Fruit fly (Drosophila melanogaster) whole organism, embryonic: ENCODE measurements around the gene ohgt.

Experiments
- Adf1 ChIP-seq: fragments of 200-800 bp; sonication (Bioruptor generic); IDR thresholded peaks from 2 replicates; pipeline ENCODE4 v1.3.6; 2022; ENCODE audit warnings: missing biosample characterization, missing genetic modification characterization
- Atf3 ChIP-seq: fragments of 200-800 bp; sonication (Bioruptor generic); optimal IDR thresholded peaks from 3 replicates; lab custom pipeline; 2016; ENCODE audit warnings: missing biosample characterization, missing genetic modification characterization
- BEAF-32 ChIP-seq: fragments of 200-800 bp; sonication (Bioruptor generic); optimal IDR thresholded peaks from 3 replicates; lab custom pipeline; 2017; ENCODE audit warnings: missing biosample characterization, missing genetic modification characterization, mild to moderate bottlenecking, moderate library complexity, missing genetic modification reagents
- CG10321 ChIP-seq: fragments of 200-800 bp; sonication (Bioruptor generic); IDR thresholded peaks from 2 replicates; pipeline ENCODE4 v1.3.6; 2022; ENCODE audit warnings: missing biosample characterization, missing genetic modification characterization
- CG10431 ChIP-seq: fragments of 200-800 bp; sonication (Bioruptor generic); optimal IDR thresholded peaks from 3 replicates; lab custom pipeline; 2018; ENCODE audit warnings: missing biosample characterization, mild to moderate bottlenecking, missing genetic modification characterization
- CG10565 ChIP-seq: fragments of 200-800 bp; sonication (Bioruptor generic); optimal IDR thresholded peaks from 3 replicates; lab custom pipeline; 2016; ENCODE audit warnings: missing biosample characterization, mild to moderate bottlenecking, missing genetic modification characterization
- CG11398 ChIP-seq: fragments of 200-800 bp; sonication (Bioruptor generic); optimal IDR thresholded peaks from 2 replicates; lab custom pipeline; 2016; ENCODE audit warnings: missing biosample characterization, missing genetic modification characterization
- CG12299 ChIP-seq: fragments of 200-800 bp; sonication (Bioruptor generic); optimal IDR thresholded peaks from 2 replicates; lab custom pipeline; 2018; ENCODE audit warnings: missing biosample characterization, mild to moderate bottlenecking, missing genetic modification characterization
- CG14014 ChIP-seq: fragments of 200-800 bp; sonication (Bioruptor generic); IDR thresholded peaks from 2 replicates; pipeline ENCODE4 v1.3.6; 2022; ENCODE audit warnings: missing biosample characterization, missing genetic modification characterization
- CG15601 ChIP-seq: fragments of 200-800 bp; sonication (Bioruptor generic); optimal IDR thresholded peaks from 3 replicates; lab custom pipeline; 2019; ENCODE audit warnings: missing biosample characterization, mild to moderate bottlenecking, missing genetic modification characterization, moderate library complexity
- CG1792 ChIP-seq: fragments of 200-800 bp; sonication (Bioruptor generic); optimal IDR thresholded peaks from 2 replicates; lab custom pipeline; 2016; ENCODE audit warnings: missing biosample characterization, missing genetic modification characterization
- CG2199 ChIP-seq: fragments of 200-800 bp; sonication (Bioruptor generic); IDR thresholded peaks from 3 replicates; pipeline ENCODE4 v1.3.6; 2022; ENCODE audit warnings: missing biosample characterization, missing genetic modification characterization
- CG33557 ChIP-seq: fragments of 200-800 bp; sonication (Bioruptor generic); optimal IDR thresholded peaks from 2 replicates; lab custom pipeline; 2019; ENCODE audit warnings: missing biosample characterization, mild to moderate bottlenecking, missing genetic modification characterization, moderate library complexity
- CG6765 ChIP-seq: fragments of 200-800 bp; sonication (Bioruptor generic); optimal IDR thresholded peaks from 3 replicates; lab custom pipeline; 2017; ENCODE audit warnings: missing biosample characterization, mild to moderate bottlenecking, missing genetic modification characterization
- CG7963 ChIP-seq: fragments of 200-800 bp; sonication (Bioruptor generic); IDR thresholded peaks from 3 replicates; pipeline ENCODE4 v1.3.6; 2022; ENCODE audit warnings: missing biosample characterization, missing genetic modification characterization; ENCODE audit not compliant: partially characterized antibody
- CG8388 ChIP-seq: fragments of 200-800 bp; sonication (Bioruptor generic); optimal IDR thresholded peaks from 2 replicates; lab custom pipeline; 2019; ENCODE audit warnings: missing biosample characterization, mild to moderate bottlenecking, missing genetic modification characterization, moderate library complexity
- CG8765 ChIP-seq: fragments of 200-800 bp; sonication (Bioruptor generic); IDR thresholded peaks from 2 replicates; pipeline ENCODE4 v1.3.6; 2022; ENCODE audit warnings: missing biosample characterization, missing genetic modification characterization
- D19B ChIP-seq: fragments of 200-800 bp; sonication (Bioruptor generic); optimal IDR thresholded peaks from 2 replicates; lab custom pipeline; 2017; ENCODE audit warnings: missing biosample characterization, mild to moderate bottlenecking, missing genetic modification characterization
- Deaf1 ChIP-seq: fragments of 200-800 bp; optimal IDR thresholded peaks from 3 replicates; lab custom pipeline; 2019; ENCODE audit warnings: missing biosample characterization, mild to moderate bottlenecking, missing genetic modification characterization, moderate library complexity
- Dip3 ChIP-seq: fragments of 200-800 bp; sonication (Bioruptor generic); optimal IDR thresholded peaks from 3 replicates; lab custom pipeline; 2016; ENCODE audit warnings: missing biosample characterization, missing genetic modification characterization
- Ets97D ChIP-seq: fragments of 200-800 bp; sonication (Bioruptor generic); optimal IDR thresholded peaks from 3 replicates; lab custom pipeline; 2016; ENCODE audit warnings: missing biosample characterization, missing genetic modification characterization
- GATAe ChIP-seq: fragments of 200-800 bp; sonication (Bioruptor generic); conservative IDR thresholded peaks from 2 replicates; pipeline ENCODE4 v1.3.6; 2022; ENCODE audit warnings: missing biosample characterization, missing genetic modification characterization
- HLH4C ChIP-seq: fragments of 200-800 bp; sonication (Bioruptor generic); IDR thresholded peaks from 3 replicates; pipeline ENCODE4 v1.3.6; 2022; ENCODE audit warnings: missing biosample characterization, missing genetic modification characterization; ENCODE audit not compliant: partially characterized antibody
- HLH54F ChIP-seq: fragments of 200-800 bp; sonication (Bioruptor generic); optimal IDR thresholded peaks from 3 replicates; lab custom pipeline; 2016; ENCODE audit warnings: missing biosample characterization, missing genetic modification characterization
- Mrtf ChIP-seq: fragments of 200-800 bp; sonication (Bioruptor generic); IDR thresholded peaks from 3 replicates; pipeline ENCODE4 v1.3.6; 2022; ENCODE audit warnings: missing biosample characterization, missing genetic modification characterization
- Myb ChIP-seq: fragments of 200-800 bp; sonication (Bioruptor generic); optimal IDR thresholded peaks from 2 replicates; lab custom pipeline; 2016; ENCODE audit warnings: missing biosample characterization, missing genetic modification characterization
- Opbp ChIP-seq: fragments of 200-800 bp; sonication (Bioruptor generic); IDR thresholded peaks from 3 replicates; pipeline ENCODE4 v1.3.6; 2022; ENCODE audit warnings: missing biosample characterization, missing genetic modification characterization; ENCODE audit not compliant: partially characterized antibody
- Six4 ChIP-seq: fragments of 200-800 bp; sonication (Bioruptor generic); optimal IDR thresholded peaks from 2 replicates; lab custom pipeline; 2016; ENCODE audit warnings: missing biosample characterization, missing genetic modification characterization
- Spps ChIP-seq: fragments of 200-800 bp; sonication (Bioruptor generic); optimal IDR thresholded peaks from 2 replicates; lab custom pipeline; 2018; ENCODE audit warnings: missing biosample characterization, mild to moderate bottlenecking, missing genetic modification characterization
- Trl ChIP-seq, 3 experiments: fragments of >200 bp in 2 of 3; fragments of 200-800 bp in 1 of 3; sonication (Bioruptor generic) in 1 of 3; optimal IDR thresholded peaks; 2 replicates in 1 of 3; 3 replicates in 2 of 3; lab custom pipeline; 2016 to 2017; ENCODE audit warnings: missing biosample characterization in 1 of 3, missing genetic modification characterization in 1 of 3
- br ChIP-seq: fragments of >200 bp; optimal IDR thresholded peaks from 2 replicates; lab custom pipeline; 2017
- bsh ChIP-seq, 2 experiments: fragments of 200-800 bp; sonication (Bioruptor generic); optimal IDR thresholded peaks; 2 replicates each; lab custom pipeline; 2017 to 2018; ENCODE audit warnings: mild to moderate bottlenecking in 2 of 2, missing biosample characterization in 2 of 2, missing genetic modification characterization in 2 of 2, moderate library complexity in 1 of 2
- btn ChIP-seq: fragments of 200-800 bp; sonication (Bioruptor generic); optimal IDR thresholded peaks from 2 replicates; lab custom pipeline; 2016; ENCODE audit warnings: missing biosample characterization, missing genetic modification characterization
- chn ChIP-seq: fragments of 200-800 bp; sonication (Bioruptor generic); optimal IDR thresholded peaks from 2 replicates; lab custom pipeline; 2016; ENCODE audit warnings: missing biosample characterization, missing genetic modification characterization
- croc ChIP-seq: fragments of 200-800 bp; sonication (Bioruptor generic); conservative IDR thresholded peaks from 3 replicates; pipeline ENCODE4 v1.3.6; 2022; ENCODE audit warnings: missing biosample characterization, missing genetic modification characterization
- crol ChIP-seq: fragments of 200-800 bp; sonication (Bioruptor generic); IDR thresholded peaks from 2 replicates; pipeline ENCODE4 v1.3.6; 2022; ENCODE audit warnings: missing biosample characterization, missing genetic modification characterization
- dmrt99B ChIP-seq: fragments of 200-800 bp; sonication (Bioruptor generic); optimal IDR thresholded peaks from 2 replicates; lab custom pipeline; 2018; ENCODE audit warnings: missing biosample characterization, mild to moderate bottlenecking, missing genetic modification characterization, moderate library complexity
- gcm2 ChIP-seq: fragments of 200-800 bp; sonication (Bioruptor generic); optimal IDR thresholded peaks from 2 replicates; lab custom pipeline; 2016; ENCODE audit warnings: missing biosample characterization, missing genetic modification characterization
- kni ChIP-seq: fragments of 200-800 bp; sonication (Bioruptor generic); optimal IDR thresholded peaks from 3 replicates; lab custom pipeline; 2017; ENCODE audit warnings: mild to moderate bottlenecking, missing biosample characterization, missing genetic modification reagents, missing genetic modification characterization
- nom ChIP-seq: fragments of 200-800 bp; sonication (Bioruptor generic); optimal IDR thresholded peaks from 2 replicates; lab custom pipeline; 2017; ENCODE audit warnings: missing biosample characterization, missing genetic modification characterization, mild to moderate bottlenecking, moderate library complexity, missing genetic modification reagents
- run ChIP-seq: fragments of 200-800 bp; sonication (Bioruptor generic); optimal IDR thresholded peaks from 3 replicates; lab custom pipeline; 2018; ENCODE audit warnings: missing biosample characterization, mild to moderate bottlenecking, missing genetic modification characterization
- sc ChIP-seq, 3 experiments: fragments of >200 bp in 2 of 3; fragments of 200-800 bp in 1 of 3; sonication (Bioruptor generic) in 1 of 3; optimal IDR thresholded peaks; 2 replicates in 2 of 3; 3 replicates in 1 of 3; lab custom pipeline; 2017; ENCODE audit warnings: mild to moderate bottlenecking in 1 of 3, missing biosample characterization in 1 of 3, missing genetic modification characterization in 1 of 3, missing genetic modification reagents in 1 of 3
- slbo ChIP-seq: fragments of 200-800 bp; sonication (Bioruptor generic); IDR thresholded peaks from 2 replicates; pipeline ENCODE4 v1.3.6; 2022; ENCODE audit warnings: missing biosample characterization, missing genetic modification characterization
- tna ChIP-seq: fragments of 200-800 bp; sonication (Bioruptor generic); IDR thresholded peaks from 2 replicates; pipeline ENCODE4 v1.3.6; 2022; ENCODE audit warnings: missing biosample characterization, missing genetic modification characterization; ENCODE audit not compliant: partially characterized antibody
- zen ChIP-seq: fragments of 200-800 bp; sonication (Bioruptor generic); optimal IDR thresholded peaks from 3 replicates; lab custom pipeline; 2018; ENCODE audit warnings: missing biosample characterization, mild to moderate bottlenecking, missing genetic modification characterization, moderate library complexity
- zfh1 ChIP-seq: fragments of 200-800 bp; sonication (Bioruptor generic); IDR thresholded peaks from 3 replicates; pipeline ENCODE4 v1.3.6; 2022; ENCODE audit warnings: missing biosample characterization, missing genetic modification characterization

Gene ohgt

dm6 chr3R:10082549-10083075 lies 33.6 kb downstream of the ohgt start (continued):
- no peak for TF ChIP-seq BEAF-32 (GFP tag; lab: Kevin White, UChicago)
- TF ChIP-seq CG14014 (GFP tag; lab: Robert Waterston, UW): no peak

DNA sequence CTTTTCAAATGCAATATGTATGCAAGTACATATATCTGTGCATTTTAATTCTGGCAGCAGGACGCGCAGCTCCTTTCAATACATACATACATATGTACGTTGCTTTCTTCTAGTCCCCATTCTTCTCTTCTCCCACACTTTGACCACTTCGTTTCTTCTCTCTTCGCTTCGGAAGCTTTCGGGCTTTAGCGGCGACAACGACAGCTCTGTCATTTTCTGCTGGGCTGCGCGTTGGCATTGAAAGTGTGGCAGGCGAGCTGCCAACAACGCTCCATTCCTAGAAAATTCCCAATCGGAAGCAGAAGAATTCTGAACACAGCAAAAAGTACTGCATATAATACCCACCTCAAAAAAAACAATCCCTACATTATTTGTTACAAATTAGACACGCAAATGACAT lies 34.1 kb downstream of the ohgt start:
- no peak for TF ChIP-seq HLH4C (GFP tag; lab: Robert Waterston, UW)
- 0 out of 3 replicates have a peak, but pooled peaks have one; percentile 1 for TF ChIP-seq croc
- peak in 1 of 2 experiments; percentile 14 for TF ChIP-seq Trl (optimal IDR thresholded peaks at IDR 0.05; lab: Kevin White, UChicago)
- TF ChIP-seq Trl (GFP tag; optimal IDR thresholded peaks at IDR 0.05; lab: Kevin White, UChicago): no peak
- TF ChIP-seq CG11398 (GFP tag; lab: Kevin White, UChicago): no peak
- TF ChIP-seq Myb (GFP tag; lab: Kevin White, UChicago): no peak
- no peak for TF ChIP-seq CG10431 (GFP tag; lab: Kevin White, UChicago)
- TF ChIP-seq bsh (GFP tag; optimal IDR thresholded peaks at IDR 0.05; lab: Kevin White, UChicago): no peak
- TF ChIP-seq CG2199 (GFP tag; lab: Robert Waterston, UW): no peak
- TF ChIP-seq run (tag; lab: Kevin White, UChicago): no peak
- TF ChIP-seq Deaf1 (tag; lab: Kevin White, UChicago): peak; percentile 84
- no peak for TF ChIP-seq D19B (GFP tag; lab: Kevin White, UChicago)

DNA sequence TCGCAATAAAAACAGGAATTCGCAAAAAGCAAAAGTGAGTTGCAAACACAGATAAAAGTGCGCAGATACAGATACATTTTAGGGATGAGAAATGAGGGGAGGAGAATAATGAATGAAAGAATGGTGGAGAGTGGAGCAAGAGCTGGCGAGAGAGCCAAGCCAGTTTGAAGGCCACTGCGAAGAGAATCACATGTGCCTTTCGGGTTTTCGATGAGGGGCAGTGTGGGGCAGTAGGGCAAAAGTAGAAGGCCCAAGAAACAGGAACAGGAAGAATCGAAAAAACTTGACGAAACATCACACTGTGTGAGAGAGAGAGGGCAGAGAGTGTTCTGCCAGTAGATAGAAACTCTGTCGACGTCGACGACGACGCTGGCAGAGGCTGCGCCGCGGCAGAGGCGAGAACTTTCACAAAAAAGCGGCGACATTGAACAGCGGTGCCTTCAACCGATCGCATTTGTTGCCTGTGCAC lies 35.2 kb downstream of the ohgt start:
- TF ChIP-seq Six4: no peak
- TF ChIP-seq HLH54F (GFP tag; lab: Kevin White, UChicago): no peak
- no peak for TF ChIP-seq gcm2 (GFP tag; lab: Kevin White, UChicago)
- no peak for TF ChIP-seq dmrt99B
- no peak for TF ChIP-seq zen (tag; lab: Kevin White, UChicago)
- TF ChIP-seq CG1792 (GFP tag; lab: Kevin White, UChicago): no peak
- TF ChIP-seq br (lab: Kevin White, UChicago): no peak
- TF ChIP-seq slbo: no peak
- TF ChIP-seq sc (optimal IDR thresholded peaks at IDR 0.05; lab: Kevin White, UChicago): no peak
- TF ChIP-seq sc (GFP tag; optimal IDR thresholded peaks at IDR 0.05; lab: Kevin White, UChicago): no peak
- TF ChIP-seq CG33557: no peak
- TF ChIP-seq btn: no peak
- no peak for TF ChIP-seq GATAe (GFP tag; lab: Robert Waterston, UW)
- TF ChIP-seq crol: 0 out of 2 replicates have a peak, but pooled peaks have one; percentile 28
- no peak for TF ChIP-seq CG6765 (GFP tag; lab: Kevin White, UChicago)
- TF ChIP-seq CG15601 (tag; lab: Kevin White, UChicago): peak; percentile 72
- TF ChIP-seq Opbp: no peak
- peak; percentile 29 for TF ChIP-seq nom (GFP tag; lab: Kevin White, UChicago)
- TF ChIP-seq kni: no peak
- peak; percentile 46 to 68 for TF ChIP-seq Trl (optimal IDR thresholded peaks at IDR 0.05; lab: Kevin White, UChicago)
- TF ChIP-seq Trl (GFP tag; optimal IDR thresholded peaks at IDR 0.05; lab: Kevin White, UChicago): no peak
- TF ChIP-seq CG2199 (GFP tag; lab: Robert Waterston, UW): no peak
- no peak for TF ChIP-seq Atf3
- TF ChIP-seq Ets97D (GFP tag; lab: Kevin White, UChicago): no peak
- TF ChIP-seq CG7963: no peak
- no peak for TF ChIP-seq CG10565 (GFP tag; lab: Kevin White, UChicago)
- TF ChIP-seq CG12299: no peak
- no peak for TF ChIP-seq chn (GFP tag; lab: Kevin White, UChicago)
- no peak for TF ChIP-seq zfh1 (GFP tag; lab: Robert Waterston, UW)
- TF ChIP-seq Mrtf (GFP tag; lab: Robert Waterston, UW): no peak
- TF ChIP-seq CG8765 (GFP tag; lab: Robert Waterston, UW): no peak
- no peak for TF ChIP-seq Dip3 (GFP tag; lab: Kevin White, UChicago)
- TF ChIP-seq Spps (tag; lab: Kevin White, UChicago): no peak
- peak; percentile 89 for TF ChIP-seq Adf1 (GFP tag; lab: Robert Waterston, UW)
- TF ChIP-seq CG8388 (GFP tag; lab: Kevin White, UChicago): no peak
- no peak for TF ChIP-seq CG10321 (GFP tag; lab: Robert Waterston, UW)
- TF ChIP-seq tna (GFP tag; lab: Robert Waterston, UW): no peak
